Worm (Caenorhabditis elegans) whole organism, young adult: ENCODE measurements around the gene srab-22.

Experiments
- B0035.1 ChIP-seq: sonication (generic microtip); optimal IDR thresholded peaks from 2 replicates; lab custom pipeline; 2016; ENCODE audit warnings: missing genetic modification characterization, mild to moderate bottlenecking, missing compliant biosample characterization, missing genotype, missing genetic modification reagents
- B0336.3 ChIP-seq: fragments of 200-800 bp; sonication (Bioruptor generic); IDR thresholded peaks from 2 replicates; pipeline ENCODE4 v1.3.6; 2022; ENCODE audit warnings: missing genetic modification characterization, missing compliant biosample characterization
- C06A6.2 ChIP-seq: fragments of 200-800 bp; sonication (Bioruptor generic); conservative IDR thresholded peaks from 2 replicates; pipeline ENCODE4 v1.3.6; 2022; ENCODE audit warnings: missing genetic modification characterization, missing compliant biosample characterization
- C17E4.6 ChIP-seq: fragments of 200-800 bp; sonication (Bioruptor generic); IDR thresholded peaks from 2 replicates; pipeline ENCODE4 v1.3.6; 2022; ENCODE audit warnings: missing genetic modification reagents, missing genetic modification characterization, missing compliant biosample characterization
- F10E7.11 ChIP-seq: sonication (generic microtip); optimal IDR thresholded peaks from 2 replicates; lab custom pipeline; 2017; ENCODE audit warnings: mild to moderate bottlenecking, missing genetic modification characterization, moderate library complexity, missing compliant biosample characterization
- F39B2.1 ChIP-seq: fragments of 200-800 bp; sonication (Bioruptor generic); IDR thresholded peaks from 2 replicates; pipeline ENCODE4 v1.3.6; 2022; ENCODE audit warnings: missing genetic modification reagents, missing genetic modification characterization, missing compliant biosample characterization
- F57C9.4 ChIP-seq: sonication (generic microtip); optimal IDR thresholded peaks from 2 replicates; lab custom pipeline; 2017; ENCODE audit warnings: mild to moderate bottlenecking, missing genetic modification characterization, missing compliant biosample characterization
- K11D2.4 ChIP-seq: fragments of 200-800 bp; sonication (Bioruptor generic); IDR thresholded peaks from 2 replicates; pipeline ENCODE4 v1.3.6; 2022; ENCODE audit warnings: missing genetic modification reagents, missing genetic modification characterization, missing compliant biosample characterization
- Y53F4B.3 ChIP-seq: fragments of 200-800 bp; sonication (Bioruptor generic); IDR thresholded peaks from 2 replicates; pipeline ENCODE4 v1.3.6; 2022; ENCODE audit warnings: missing genetic modification reagents, missing genetic modification characterization, missing compliant biosample characterization
- Y53G8AR.9 ChIP-seq: fragments of 200-800 bp; sonication (Bioruptor generic); conservative IDR thresholded peaks from 2 replicates; pipeline ENCODE4 v1.3.6; 2022; ENCODE audit warnings: missing genetic modification reagents, missing genetic modification characterization, missing compliant biosample characterization
- Y56A3A.18 ChIP-seq: fragments of 200-800 bp; sonication (Bioruptor generic); IDR thresholded peaks from 2 replicates; pipeline ENCODE4 v1.3.6; 2022; ENCODE audit warnings: missing genetic modification reagents, missing genetic modification characterization, missing compliant biosample characterization
- Y79H2A.3 ChIP-seq: fragments of 200-800 bp; sonication (Bioruptor generic); conservative IDR thresholded peaks from 2 replicates; pipeline ENCODE4 v1.3.6; 2022; ENCODE audit warnings: missing genetic modification reagents, missing genetic modification characterization, missing compliant biosample characterization
- attf-5 ChIP-seq: fragments of 200-800 bp; sonication (Bioruptor generic); optimal IDR thresholded peaks from 2 replicates; lab custom pipeline; 2018; ENCODE audit warnings: mild to moderate bottlenecking, missing genetic modification characterization, missing compliant biosample characterization
- ccch-3 ChIP-seq: fragments of 200-800 bp; sonication (Bioruptor generic); optimal IDR thresholded peaks from 2 replicates; lab custom pipeline; 2018; ENCODE audit warnings: mild to moderate bottlenecking, missing genetic modification characterization, missing compliant biosample characterization
- ceh-100 ChIP-seq: fragments of 200-800 bp; sonication (Bioruptor generic); IDR thresholded peaks from 2 replicates; pipeline ENCODE4 v1.3.6; 2022; ENCODE audit warnings: missing genetic modification reagents, missing genetic modification characterization, missing compliant biosample characterization
- ceh-40 ChIP-seq: fragments of 200-800 bp; sonication (Bioruptor generic); IDR thresholded peaks from 2 replicates; pipeline ENCODE4 v1.3.6; 2022; ENCODE audit warnings: missing genetic modification characterization, missing compliant biosample characterization
- ceh-91 ChIP-seq: fragments of 200-800 bp; sonication (Bioruptor generic); IDR thresholded peaks from 2 replicates; pipeline ENCODE4 v1.3.6; 2022; ENCODE audit warnings: missing genetic modification reagents, missing genetic modification characterization, missing compliant biosample characterization
- egl-18 ChIP-seq: fragments of 200-800 bp; sonication (Bioruptor generic); IDR thresholded peaks from 2 replicates; pipeline ENCODE4 v1.3.6; 2022; ENCODE audit warnings: missing genetic modification reagents, missing genetic modification characterization, missing compliant biosample characterization
- egrh-3 ChIP-seq: fragments of 200-800 bp; sonication (Bioruptor generic); IDR thresholded peaks from 2 replicates; pipeline ENCODE4 v1.3.6; 2022; ENCODE audit warnings: missing genetic modification reagents, missing genetic modification characterization, missing compliant biosample characterization
- ekl-4 ChIP-seq: fragments of 200-800 bp; sonication (Bioruptor generic); IDR thresholded peaks from 2 replicates; pipeline ENCODE4 v1.3.6; 2022; ENCODE audit warnings: missing genetic modification reagents, missing genetic modification characterization, missing compliant biosample characterization
- gei-17 ChIP-seq: fragments of 200-800 bp; sonication (Bioruptor generic); optimal IDR thresholded peaks from 2 replicates; lab custom pipeline; 2018; ENCODE audit warnings: mild to moderate bottlenecking, missing genetic modification characterization, missing compliant biosample characterization
- him-1 ChIP-seq: sonication (generic microtip); optimal IDR thresholded peaks from 2 replicates; lab custom pipeline; 2016; ENCODE audit warnings: missing genotype, missing genetic modification reagents, missing genetic modification characterization, missing compliant biosample characterization
- lsy-27 ChIP-seq: sonication (generic microtip); optimal IDR thresholded peaks from 2 replicates; lab custom pipeline; 2017; ENCODE audit warnings: missing genetic modification characterization, mild to moderate bottlenecking, missing compliant biosample characterization, antibody characterized with exemption, missing genotype, borderline replicate concordance; ENCODE audit not compliant: insufficient read depth
- madf-3 ChIP-seq: fragments of 200-800 bp; sonication (Bioruptor generic); IDR thresholded peaks from 2 replicates; pipeline ENCODE4 v1.3.6; 2022; ENCODE audit warnings: missing genetic modification reagents, missing genetic modification characterization, missing compliant biosample characterization
- madf-6 ChIP-seq: fragments of 200-800 bp; sonication (Bioruptor generic); IDR thresholded peaks from 2 replicates; pipeline ENCODE4 v1.3.6; 2022; ENCODE audit warnings: missing genetic modification reagents, missing genetic modification characterization, missing compliant biosample characterization
- repo-1 ChIP-seq: sonication (generic microtip); optimal IDR thresholded peaks from 2 replicates; lab custom pipeline; 2017; ENCODE audit warnings: mild to moderate bottlenecking, missing genetic modification characterization, missing compliant biosample characterization
- rpc-1 ChIP-seq, 2 experiments: fragments of 150-350 bp in 1 of 2; sonication (generic microtip) in 1 of 2; optimal IDR thresholded peaks; 2 replicates each; lab custom pipeline; 2014 to 2018; ENCODE audit warnings: missing biosample characterization in 1 of 2, missing genetic modification characterization in 1 of 2, missing genetic modification reagents in 1 of 2, missing genotype in 1 of 2
- sdz-38 ChIP-seq: sonication (generic microtip); optimal IDR thresholded peaks from 2 replicates; lab custom pipeline; 2016; ENCODE audit warnings: missing genotype, missing genetic modification characterization, missing compliant biosample characterization
- snpc-1.1 ChIP-seq: sonication (generic microtip); optimal IDR thresholded peaks from 2 replicates; lab custom pipeline; 2017; ENCODE audit warnings: missing genetic modification characterization, mild to moderate bottlenecking, missing compliant biosample characterization, antibody characterized with exemption, moderate library complexity, missing genotype, missing genetic modification reagents; ENCODE audit not compliant: insufficient read depth
- snpc-3.4 ChIP-seq: sonication (generic microtip); optimal IDR thresholded peaks from 2 replicates; lab custom pipeline; 2017; ENCODE audit warnings: missing genetic modification characterization, mild to moderate bottlenecking, missing compliant biosample characterization, antibody characterized with exemption, moderate library complexity, missing genotype, missing genetic modification reagents
- zim-3 ChIP-seq: sonication (generic microtip); optimal IDR thresholded peaks from 2 replicates; lab custom pipeline; 2017; ENCODE audit warnings: mild to moderate bottlenecking, missing genetic modification characterization, moderate library complexity, missing compliant biosample characterization
- ztf-18 ChIP-seq: sonication (generic microtip); optimal IDR thresholded peaks from 2 replicates; lab custom pipeline; 2016; ENCODE audit warnings: missing genotype, mild to moderate bottlenecking, missing genetic modification characterization, missing compliant biosample characterization
- ztf-28 ChIP-seq: fragments of 200-800 bp; sonication (Bioruptor generic); IDR thresholded peaks from 2 replicates; pipeline ENCODE4 v1.3.6; 2022; ENCODE audit warnings: missing genetic modification reagents, missing genetic modification characterization, missing compliant biosample characterization

Gene srab-22

ce11 chrV:3417928-3418327 is 8.2 kb upstream of the srab-22 start, which contains the start of gene T20D4.3:
Gene T20D4.3, plus strand, starts transcription at chrV:3418228.
- TF ChIP-seq lsy-27 (tag; lab: Kevin White, UChicago) = no peak
- no peak for TF ChIP-seq madf-6
- TF ChIP-seq ekl-4 (GFP tag; lab: Robert Waterston, UW) = no peak
- no peak for TF ChIP-seq him-1 (tag; lab: Kevin White, UChicago)
- TF ChIP-seq Y53F4B.3 (GFP tag; lab: Robert Waterston, UW) = no peak
- TF ChIP-seq F10E7.11 = no peak
- TF ChIP-seq B0035.1 (tag; lab: Kevin White, UChicago) = no peak
- TF ChIP-seq ceh-91 (GFP tag; lab: Robert Waterston, UW) = no peak
- no peak for TF ChIP-seq snpc-1.1

- TF ChIP-seq ceh-91 (GFP tag; lab: Robert Waterston, UW) (no peak), egrh-3 (no peak), ztf-18 (tag; lab: Kevin White, UChicago) (no peak), ceh-40 (GFP tag; lab: Robert Waterston, UW) (no peak)
Observed at ce11 chrV:3424341-3424740, 1.8 kb upstream of the srab-22 start, which contains the start of gene srab-21. Gene srab-21, minus strand, starts transcription at chrV:3424441.

ce11 chrV:3428697-3429096 is 2.5 kb downstream of the srab-22 start, which contains the start of gene srab-20:
Gene srab-20, plus strand, starts transcription at chrV:3428997.
- TF ChIP-seq snpc-3.4 (no peak), ccch-3 (GFP tag; lab: Kevin White, UChicago) (no peak)

- 0 out of 2 replicates have a peak, but pooled peaks have one; percentile 51 for TF ChIP-seq madf-3 (GFP tag; lab: Robert Waterston, UW)
- no peak for TF ChIP-seq ccch-3 (GFP tag; lab: Kevin White, UChicago)
- TF ChIP-seq, all 124 proteins: peak for 1
Observed at ce11 chrV:3431535-3431990, 5.4 kb downstream of the srab-22 start, which contains the start of the genes T20D4.19 and srj-9. Gene T20D4.19, minus strand, starts transcription at chrV:3431635. Gene srj-9, plus strand, starts transcription at chrV:3431940.

- TF ChIP-seq ceh-100 (GFP tag; lab: Robert Waterston, UW) (no peak), madf-6 (no peak), gei-17 (no peak), rpc-1 (optimal IDR thresholded peaks at IDR 0.05; lab: Kevin White, UChicago) (no peak), rpc-1 (tag; optimal IDR thresholded peaks at IDR 0.05; lab: Kevin White, UChicago) (no peak), B0336.3 (GFP tag; lab: Robert Waterston, UW) (no peak), ztf-28 (GFP tag; lab: Robert Waterston, UW) (no peak), F39B2.1 (GFP tag; lab: Robert Waterston, UW) (no peak), F57C9.4 (tag; lab: Kevin White, UChicago) (no peak), Y56A3A.18 (GFP tag; lab: Robert Waterston, UW) (no peak), repo-1 (tag; lab: Kevin White, UChicago) (no peak), egl-18 (no peak), Y53G8AR.9 (no peak)
Observed at ce11 chrV:3442609-3443008, 16.4 kb downstream of the srab-22 start.

ce11 chrV:3444777-3445089 is 18.6 kb downstream of the srab-22 start, which contains the start of gene cfz-2:
Gene cfz-2, minus strand, starts transcription at chrV:3444877.
- TF ChIP-seq gei-17 (no peak), ztf-28 (GFP tag; lab: Robert Waterston, UW) (no peak), attf-5 (no peak), C17E4.6 (GFP tag; lab: Robert Waterston, UW) (no peak), zim-3 (tag; lab: Kevin White, UChicago) (no peak), Y79H2A.3 (GFP tag; lab: Robert Waterston, UW) (no peak), sdz-38 (tag; lab: Kevin White, UChicago) (no peak), K11D2.4 (no peak), C06A6.2 (GFP tag; lab: Robert Waterston, UW) (no peak)
